Fruit fly (Drosophila melanogaster): ENCODE measurements around the gene CG3213.
A peak's percentile ranks its signal among the peaks of the same experiment; 100 is the strongest.

The CG3213 gene

dm6 chr2L:3479697-3480442 lies 39.6 kb downstream of the CG3213 start (continued):
- peak; percentile 33; the same call in 1 of the 2 replicates for TF ChIP-seq vvl (GFP tag; IDR thresholded peaks at IDR 0.05)
- peak; percentile 69; the same call in 1 of the 3 replicates for TF ChIP-seq CG34422 (GFP tag; IDR thresholded peaks at IDR 0.05)
- 0 out of 2 replicates have a peak, but pooled peaks have one; percentile 20 for TF ChIP-seq amos (GFP tag; IDR thresholded peaks at IDR 0.05; ENCODE audit: partially characterized antibody)
- TF ChIP-seq ftz-f1 (GFP tag; optimal IDR thresholded peaks at IDR 0.05), result no peak
- TF ChIP-seq Adf1 (GFP tag; IDR thresholded peaks at IDR 0.05), result peak; percentile 14; the same call in 1 of the 2 replicates
- no peak for TF ChIP-seq CG6254 (GFP tag; optimal IDR thresholded peaks at IDR 0.05)
- peak; percentile 38 for TF ChIP-seq Ets65A (GFP tag)
- no peak for TF ChIP-seq CG3995 (GFP tag; optimal IDR thresholded peaks at IDR 0.05)
- peak; percentile 49 for TF ChIP-seq rib (GFP tag; IDR thresholded peaks at IDR 0.05)
- peak; percentile 18 for TF ChIP-seq mirr (GFP tag; optimal IDR thresholded peaks at IDR 0.05)
- TF ChIP-seq sd (tag; optimal IDR thresholded peaks at IDR 0.05), result peak; percentile 56
- no peak for TF ChIP-seq NC2α (GFP tag; optimal IDR thresholded peaks at IDR 0.05)
- peak; percentile 4 for TF ChIP-seq CG2116 (GFP tag; optimal IDR thresholded peaks at IDR 0.05)
- no peak for TF ChIP-seq CG10267 (tag; optimal IDR thresholded peaks at IDR 0.05)
- no peak for TF ChIP-seq Mad (GFP tag; optimal IDR thresholded peaks at IDR 0.05)
- TF ChIP-seq Med (GFP tag), result peak; percentile 61
- TF ChIP-seq dysf (GFP tag; IDR thresholded peaks at IDR 0.05), result no peak
- peak; percentile 86 for TF ChIP-seq twi (tag; optimal IDR thresholded peaks at IDR 0.05)
- peak; percentile 83 for TF ChIP-seq CG12769 (tag; optimal IDR thresholded peaks at IDR 0.05)
- TF ChIP-seq CG7987 (GFP tag; optimal IDR thresholded peaks at IDR 0.05), result peak; percentile 22
- no peak for TF ChIP-seq cato (GFP tag; optimal IDR thresholded peaks at IDR 0.05; ENCODE audit: borderline replicate concordance)
- no peak for TF ChIP-seq Nf-YA (GFP tag; IDR thresholded peaks at IDR 0.05)
- TF ChIP-seq odd (GFP tag; optimal IDR thresholded peaks at IDR 0.05), result peak; percentile 2
- TF ChIP-seq lbe (GFP tag; optimal IDR thresholded peaks at IDR 0.05), result peak; percentile 19
- no peak for TF ChIP-seq CG6765 (GFP tag; optimal IDR thresholded peaks at IDR 0.05)
- peak; percentile 23 for TF ChIP-seq BtbVII (GFP tag; optimal IDR thresholded peaks at IDR 0.05)

dm6 chr2L:3478034-3478880 lies 41.2 kb downstream of the CG3213 start, which contains the start of gene Thor:
TSS of gene Thor (plus strand) at chr2L:3478434.
- TF ChIP-seq dm (GFP tag; optimal IDR thresholded peaks at IDR 0.05) (peak; percentile 56), Ssrp (tag; optimal IDR thresholded peaks at IDR 0.05) (no peak), Doc2 (GFP tag; IDR thresholded peaks at IDR 0.05) (no peak), CG32767 (GFP tag; IDR thresholded peaks at IDR 0.05) (peak; percentile 66), emc (GFP tag; optimal IDR thresholded peaks at IDR 0.05) (peak; percentile 25), Atf3 (GFP tag; optimal IDR thresholded peaks at IDR 0.05) (peak; percentile 50), CG10267 (tag; optimal IDR thresholded peaks at IDR 0.05) (peak; percentile 28), Aef1 (GFP tag; IDR thresholded peaks at IDR 0.05) (no peak), CG5245 (GFP tag; optimal IDR thresholded peaks at IDR 0.05) (peak; percentile 39), Dll (GFP tag; IDR thresholded peaks at IDR 0.05; ENCODE audit: partially characterized antibody) (no peak), CG2116 (GFP tag; optimal IDR thresholded peaks at IDR 0.05) (no peak), fd96Cb (tag; optimal IDR thresholded peaks at IDR 0.05) (no peak), Hand (GFP tag; optimal IDR thresholded peaks at IDR 0.05) (peak; percentile 71), dati (GFP tag; IDR thresholded peaks at IDR 0.05) (peak; percentile 69), klu (GFP tag; IDR thresholded peaks at IDR 0.05) (no peak), jing (GFP tag; optimal IDR thresholded peaks at IDR 0.05) (no peak), row (GFP tag; IDR thresholded peaks at IDR 0.05) (peak; percentile 56), kay (GFP tag; optimal IDR thresholded peaks at IDR 0.05) (peak; percentile 24), ttk (GFP tag; IDR thresholded peaks at IDR 0.05) (peak; percentile 42), CG9876 (GFP tag; optimal IDR thresholded peaks at IDR 0.05) (peak; percentile 72), CG18011 (GFP tag; optimal IDR thresholded peaks at IDR 0.05) (peak; percentile 24), CG4404 (GFP tag; IDR thresholded peaks at IDR 0.05) (no peak), luna (GFP tag; optimal IDR thresholded peaks at IDR 0.05) (peak; percentile 35), CG30431 (GFP tag; optimal IDR thresholded peaks at IDR 0.05) (no peak)

Measured in whole organism, embryonic.